Fruit fly (Drosophila melanogaster) whole organism, prepupa: ENCODE measurements around the gene CG44325.

Experiments
- Blimp-1 ChIP-seq: fragments of 200-800 bp; sonication (Bioruptor generic); optimal IDR thresholded peaks from 3 replicates; lab custom pipeline; 2017; ENCODE audit warnings: missing biosample characterization, missing genetic modification characterization, mild to moderate bottlenecking, moderate library complexity, missing genetic modification reagents
- CG10631 ChIP-seq: fragments of 200-800 bp; sonication (Bioruptor generic); optimal IDR thresholded peaks from 2 replicates; lab custom pipeline; 2016; ENCODE audit warnings: missing biosample characterization, missing genetic modification characterization
- CG10669 ChIP-seq: fragments of 200-800 bp; sonication (Bioruptor generic); optimal IDR thresholded peaks from 3 replicates; lab custom pipeline; 2018; ENCODE audit warnings: missing biosample characterization, mild to moderate bottlenecking, missing genetic modification characterization, moderate library complexity
- CG11294 ChIP-seq: fragments of 200-800 bp; sonication (Bioruptor generic); IDR thresholded peaks from 2 replicates; pipeline ENCODE4 v1.3.6; 2022; ENCODE audit warnings: missing biosample characterization, missing genetic modification characterization
- CG11762 ChIP-seq: fragments of 200-800 bp; sonication (Bioruptor generic); optimal IDR thresholded peaks from 3 replicates; lab custom pipeline; 2016; ENCODE audit warnings: missing biosample characterization, missing genetic modification characterization; ENCODE audit not compliant: insufficient read depth
- CG11902 ChIP-seq: fragments of 200-800 bp; sonication (Bioruptor generic); optimal IDR thresholded peaks from 3 replicates; lab custom pipeline; 2016; ENCODE audit warnings: missing biosample characterization, missing genetic modification characterization
- CG15336 ChIP-seq: fragments of 200-800 bp; sonication (Bioruptor generic); IDR thresholded peaks from 2 replicates; pipeline ENCODE4 v1.3.6; 2022; ENCODE audit warnings: missing biosample characterization, missing genetic modification characterization
- CG1621 ChIP-seq: fragments of 200-800 bp; sonication (Bioruptor generic); optimal IDR thresholded peaks from 3 replicates; lab custom pipeline; 2018; ENCODE audit warnings: missing biosample characterization, mild to moderate bottlenecking, missing genetic modification characterization
- CG3032 ChIP-seq: fragments of 200-800 bp; optimal IDR thresholded peaks from 2 replicates; lab custom pipeline; 2019; ENCODE audit warnings: missing biosample characterization, mild to moderate bottlenecking, missing genetic modification characterization, moderate library complexity
- CG32006 ChIP-seq: fragments of 200-800 bp; sonication (Bioruptor generic); optimal IDR thresholded peaks from 3 replicates; lab custom pipeline; 2017; ENCODE audit warnings: missing biosample characterization, mild to moderate bottlenecking, missing genetic modification characterization
- CG34406 ChIP-seq: fragments of 200-800 bp; sonication (Bioruptor generic); optimal IDR thresholded peaks from 3 replicates; lab custom pipeline; 2016; ENCODE audit warnings: missing biosample characterization, missing genetic modification characterization
- CG3919 ChIP-seq: fragments of 200-800 bp; sonication (Bioruptor generic); optimal IDR thresholded peaks from 3 replicates; lab custom pipeline; 2016; ENCODE audit warnings: missing biosample characterization, missing genetic modification characterization
- CG4318 ChIP-seq: fragments of 200-800 bp; sonication (Bioruptor generic); optimal IDR thresholded peaks from 3 replicates; lab custom pipeline; 2017; ENCODE audit warnings: missing biosample characterization, mild to moderate bottlenecking, missing genetic modification characterization
- CG6163 ChIP-seq: fragments of 200-800 bp; sonication (Bioruptor generic); IDR thresholded peaks from 3 replicates; pipeline ENCODE4 v1.3.6; 2022; ENCODE audit warnings: missing biosample characterization, missing genetic modification characterization
- CG6276 ChIP-seq: fragments of 200-800 bp; sonication (Bioruptor generic); optimal IDR thresholded peaks from 2 replicates; lab custom pipeline; 2017; ENCODE audit warnings: missing biosample characterization, mild to moderate bottlenecking, missing genetic modification characterization
- CG6854 ChIP-seq: fragments of 200-800 bp; sonication (Bioruptor generic); optimal IDR thresholded peaks from 2 replicates; lab custom pipeline; 2017; ENCODE audit warnings: missing biosample characterization, mild to moderate bottlenecking, missing genetic modification characterization
- CG7368 ChIP-seq: fragments of 200-800 bp; sonication (Bioruptor generic); optimal IDR thresholded peaks from 3 replicates; lab custom pipeline; 2016; ENCODE audit warnings: missing biosample characterization, missing genetic modification characterization
- CG8119 ChIP-seq: fragments of 200-800 bp; sonication (Bioruptor generic); IDR thresholded peaks from 3 replicates; pipeline ENCODE4 v1.3.6; 2022; ENCODE audit warnings: missing biosample characterization, missing genetic modification characterization
- CG9139 ChIP-seq: fragments of 200-800 bp; sonication (Bioruptor generic); optimal IDR thresholded peaks from 3 replicates; lab custom pipeline; 2017; ENCODE audit warnings: missing biosample characterization, mild to moderate bottlenecking, missing genetic modification characterization
- Eip75B ChIP-seq: fragments of 200-800 bp; sonication (Bioruptor generic); optimal IDR thresholded peaks from 3 replicates; lab custom pipeline; 2016; ENCODE audit warnings: missing biosample characterization, missing genetic modification characterization
- Eip78C ChIP-seq: fragments of 200-800 bp; sonication (Bioruptor generic); peaks from one replicate; lab custom pipeline; 2016; ENCODE audit warnings: missing biosample characterization, missing genetic modification characterization
- Eip93F ChIP-seq: fragments of 200-800 bp; sonication (Bioruptor generic); optimal IDR thresholded peaks from 2 replicates; lab custom pipeline; 2016; ENCODE audit warnings: missing biosample characterization, mild to moderate bottlenecking, missing genetic modification characterization
- Gug ChIP-seq: fragments of 200-800 bp; sonication (Bioruptor generic); IDR thresholded peaks from 2 replicates; pipeline ENCODE4 v1.3.6; 2022; ENCODE audit warnings: missing biosample characterization, missing genetic modification characterization
- Hr38 ChIP-seq: sonication (Bioruptor generic); optimal IDR thresholded peaks from 2 replicates; lab custom pipeline; 2016; ENCODE audit warnings: missing biosample characterization, missing genetic modification characterization
- Hr39 ChIP-seq: fragments of 200-800 bp; sonication (Bioruptor generic); optimal IDR thresholded peaks from 2 replicates; lab custom pipeline; 2016; ENCODE audit warnings: missing biosample characterization, missing genetic modification characterization
- Hr4 ChIP-seq: fragments of 200-800 bp; sonication (Bioruptor generic); optimal IDR thresholded peaks from 3 replicates; lab custom pipeline; 2016; ENCODE audit warnings: missing biosample characterization, missing genetic modification characterization
- Lpt ChIP-seq: fragments of 200-800 bp; sonication (Bioruptor generic); optimal IDR thresholded peaks from 3 replicates; lab custom pipeline; 2016; ENCODE audit warnings: missing biosample characterization, missing genetic modification characterization
- Met ChIP-seq: fragments of 200-800 bp; sonication (Bioruptor generic); optimal IDR thresholded peaks from 3 replicates; lab custom pipeline; 2016; ENCODE audit warnings: missing biosample characterization, missing genetic modification characterization
- Smox ChIP-seq: fragments of 200-800 bp; sonication (Bioruptor generic); optimal IDR thresholded peaks from 3 replicates; lab custom pipeline; 2016; ENCODE audit warnings: missing biosample characterization, missing genetic modification characterization
- Sox14 ChIP-seq: fragments of 200-800 bp; sonication (Bioruptor generic); optimal IDR thresholded peaks from 3 replicates; lab custom pipeline; 2016; ENCODE audit warnings: missing biosample characterization, missing genetic modification characterization
- Sox15 ChIP-seq: fragments of 200-800 bp; sonication (Bioruptor generic); optimal IDR thresholded peaks from 3 replicates; lab custom pipeline; 2016; ENCODE audit warnings: missing biosample characterization, missing genetic modification characterization
- achi ChIP-seq: fragments of 200-800 bp; sonication (Bioruptor generic); optimal IDR thresholded peaks from 3 replicates; lab custom pipeline; 2016; ENCODE audit warnings: missing biosample characterization, missing genetic modification characterization
- acj6 ChIP-seq: fragments of 200-800 bp; sonication (Bioruptor generic); optimal IDR thresholded peaks from 3 replicates; lab custom pipeline; 2016; ENCODE audit warnings: missing biosample characterization, missing genetic modification characterization
- dsx ChIP-seq: fragments of 200-800 bp; optimal IDR thresholded peaks from 3 replicates; lab custom pipeline; 2019; ENCODE audit warnings: missing biosample characterization, mild to moderate bottlenecking, missing genetic modification characterization, moderate library complexity; ENCODE audit not compliant: poor library complexity, severe bottlenecking
- eg ChIP-seq: fragments of 200-800 bp; sonication (Bioruptor generic); IDR thresholded peaks from 3 replicates; pipeline ENCODE4 v1.3.6; 2022; ENCODE audit warnings: missing biosample characterization, missing genetic modification characterization
- esn ChIP-seq: fragments of 200-800 bp; sonication (Bioruptor generic); optimal IDR thresholded peaks from 2 replicates; lab custom pipeline; 2016; ENCODE audit warnings: missing biosample characterization, mild to moderate bottlenecking, missing genetic modification characterization, moderate library complexity
- fkh ChIP-seq: fragments of 200-800 bp; sonication (Bioruptor generic); optimal IDR thresholded peaks from 3 replicates; lab custom pipeline; 2017; ENCODE audit warnings: missing biosample characterization, mild to moderate bottlenecking, missing genetic modification characterization, moderate library complexity
- lz ChIP-seq: fragments of 200-800 bp; sonication (Bioruptor generic); optimal IDR thresholded peaks from 3 replicates; lab custom pipeline; 2016; ENCODE audit warnings: missing biosample characterization, missing genetic modification characterization
- net ChIP-seq: fragments of 200-800 bp; sonication (Bioruptor generic); optimal IDR thresholded peaks from 3 replicates; lab custom pipeline; 2016; ENCODE audit warnings: missing biosample characterization, missing genetic modification characterization
- pdm3 ChIP-seq: fragments of 200-800 bp; sonication (Bioruptor generic); optimal IDR thresholded peaks from 3 replicates; lab custom pipeline; 2016; ENCODE audit warnings: missing biosample characterization, missing genetic modification characterization
- salr ChIP-seq, 2 experiments: fragments of 200-800 bp; sonication (Bioruptor generic); optimal IDR thresholded peaks; 3 replicates each; lab custom pipeline; 2016 to 2018; ENCODE audit warnings: missing biosample characterization in 2 of 2, missing genetic modification characterization in 2 of 2, mild to moderate bottlenecking in 1 of 2
- spab ChIP-seq: fragments of 200-800 bp; sonication (Bioruptor generic); optimal IDR thresholded peaks from 2 replicates; lab custom pipeline; 2017; ENCODE audit warnings: missing biosample characterization, mild to moderate bottlenecking, missing genetic modification characterization, missing genetic modification reagents
- svp ChIP-seq: fragments of 200-800 bp; sonication (Bioruptor generic); peaks from one replicate; lab custom pipeline; 2016; ENCODE audit warnings: missing biosample characterization, missing genetic modification characterization
- topi ChIP-seq: fragments of 200-800 bp; sonication (Bioruptor generic); optimal IDR thresholded peaks from 3 replicates; lab custom pipeline; 2016; ENCODE audit warnings: missing biosample characterization, missing genetic modification characterization
- vri ChIP-seq: fragments of 200-800 bp; sonication (Bioruptor generic); optimal IDR thresholded peaks from 3 replicates; lab custom pipeline; 2016; ENCODE audit warnings: missing biosample characterization, mild to moderate bottlenecking, missing genetic modification characterization

Gene CG44325

dm6 chrX:9041789-9042456, 36.4 kb downstream of the CG44325 start (continued):
- TF ChIP-seq CG3032 (tag; lab: Kevin White, UChicago): peak; percentile 13
- TF ChIP-seq svp (GFP tag; lab: Kevin White, UChicago): peak; percentile 68
- TF ChIP-seq CG4318 (GFP tag; lab: Kevin White, UChicago): peak; percentile 67
- peak; percentile 46 for TF ChIP-seq CG11762 (GFP tag; lab: Kevin White, UChicago)
- TF ChIP-seq CG1621 (tag; lab: Kevin White, UChicago): no peak
- TF ChIP-seq Hr39 (GFP tag; lab: Kevin White, UChicago): peak; percentile 39
- peak; percentile 82 for TF ChIP-seq CG32006 (GFP tag; lab: Kevin White, UChicago)
- peak; percentile 5 for TF ChIP-seq Lpt (GFP tag; lab: Kevin White, UChicago)
- peak; percentile 13 for TF ChIP-seq Eip75B
- no peak for TF ChIP-seq Hr38
- peak in 1 of 2 experiments; percentile 67 for TF ChIP-seq salr (GFP tag; optimal IDR thresholded peaks at IDR 0.05; lab: Kevin White, UChicago)
- no peak for TF ChIP-seq Eip93F (GFP tag; lab: Kevin White, UChicago)
- TF ChIP-seq net (GFP tag; lab: Kevin White, UChicago): peak; percentile 29
- TF ChIP-seq CG3919: peak; percentile 22
- peak; percentile 6 for TF ChIP-seq CG7368 (GFP tag; lab: Kevin White, UChicago)
- peak; percentile 33 for TF ChIP-seq Sox15 (GFP tag; lab: Kevin White, UChicago)
- TF ChIP-seq, all 60 proteins: peak for 44

- TF ChIP-seq CG6163 (GFP tag; lab: Robert Waterston, UW) (no peak), Eip75B (no peak), CG11762 (GFP tag; lab: Kevin White, UChicago) (no peak), CG11902 (no peak), spab (GFP tag; lab: Kevin White, UChicago) (no peak), CG10631 (GFP tag; lab: Kevin White, UChicago) (no peak), Hr38 (no peak), pdm3 (no peak), CG3919 (no peak), CG9139 (GFP tag; lab: Kevin White, UChicago) (no peak)
These were observed 37.4 kb downstream of the CG44325 start for dm6 chrX:9040855-9041254.

dm6 chrX:9038778-9039177, 39.5 kb downstream of the CG44325 start:
- TF ChIP-seq Sox14 (no peak), CG7368 (GFP tag; lab: Kevin White, UChicago) (no peak), acj6 (no peak), Hr38 (no peak), Gug (GFP tag; lab: Robert Waterston, UW) (no peak), CG15336 (GFP tag; lab: Robert Waterston, UW) (peak; percentile 35; the same call in 1 of the 2 replicates), CG4318 (GFP tag; lab: Kevin White, UChicago) (no peak), vri (no peak), net (GFP tag; lab: Kevin White, UChicago) (no peak), Hr4 (GFP tag; lab: Kevin White, UChicago) (peak; percentile 43), Met (GFP tag; lab: Kevin White, UChicago) (no peak), svp (GFP tag; lab: Kevin White, UChicago) (no peak), Sox15 (GFP tag; lab: Kevin White, UChicago) (no peak), pdm3 (peak; percentile 30), CG34406 (GFP tag; lab: Kevin White, UChicago) (no peak), salr (GFP tag; optimal IDR thresholded peaks at IDR 0.05; lab: Kevin White, UChicago) (peak in 1 of 2 experiments; percentile 4), fkh (GFP tag; lab: Kevin White, UChicago) (no peak), Blimp-1 (no peak), CG6163 (GFP tag; lab: Robert Waterston, UW) (no peak), Eip93F (GFP tag; lab: Kevin White, UChicago) (no peak), CG11762 (GFP tag; lab: Kevin White, UChicago) (no peak), CG6854 (GFP tag; lab: Kevin White, UChicago) (no peak), topi (GFP tag; lab: Kevin White, UChicago) (no peak), Smox (GFP tag; lab: Kevin White, UChicago) (no peak), CG11294 (no peak), CG10669 (GFP tag; lab: Kevin White, UChicago) (no peak), esn (GFP tag; lab: Kevin White, UChicago) (no peak), eg (peak; percentile 37; the same call in 1 of the 3 replicates), dsx (GFP tag; lab: Kevin White, UChicago) (no peak), achi (no peak), lz (GFP tag; lab: Kevin White, UChicago) (no peak), CG6276 (no peak), CG8119 (GFP tag; lab: Robert Waterston, UW) (peak; percentile 50; the same call in 1 of the 3 replicates), CG32006 (GFP tag; lab: Kevin White, UChicago) (peak; percentile 58), Eip78C (GFP tag; lab: Kevin White, UChicago) (peak; percentile 79), CG3919 (no peak)
